Worm (Caenorhabditis elegans) whole organism, L4 larva: ENCODE data around the gene C46H3.2.

ENCODE experiments used
- Y48G9A.11 ChIP-seq: fragments of 200-800 bp; sonication (Bioruptor generic); IDR thresholded peaks from 2 replicates; pipeline ENCODE4 v1.3.6; 2022; ENCODE audit warnings: missing genetic modification reagents, missing genetic modification characterization, missing compliant biosample characterization
- Y5F2A.4 ChIP-seq: fragments of 200-800 bp; sonication (Bioruptor generic); optimal IDR thresholded peaks from 2 replicates; lab custom pipeline; 2018; ENCODE audit warnings: mild to moderate bottlenecking, missing genetic modification characterization, missing compliant biosample characterization
- Y75B8A.6 ChIP-seq: fragments of 200-800 bp; sonication (Bioruptor generic); IDR thresholded peaks from 2 replicates; pipeline ENCODE4 v1.3.6; 2022; ENCODE audit warnings: missing genetic modification reagents, missing genetic modification characterization, missing compliant biosample characterization
- aha-1 ChIP-seq: fragments of 150-350 bp; peaks from one replicate; lab custom pipeline; 2014; ENCODE audit warnings: missing biosample characterization, missing genetic modification characterization
- ceh-20 ChIP-seq: fragments of 200-800 bp; sonication (Bioruptor generic); IDR thresholded peaks from 2 replicates; pipeline ENCODE4 v1.3.6; 2022; ENCODE audit warnings: missing genetic modification reagents, missing genetic modification characterization, missing compliant biosample characterization
- ceh-28 ChIP-seq: fragments of 150-350 bp; optimal IDR thresholded peaks from 2 replicates; lab custom pipeline; 2014; ENCODE audit warnings: missing biosample characterization, missing genetic modification reagents, missing genetic modification characterization
- ceh-32 ChIP-seq: sonication (generic microtip); optimal IDR thresholded peaks from 2 replicates; lab custom pipeline; 2016; ENCODE audit warnings: mild to moderate bottlenecking, missing genetic modification characterization, missing compliant biosample characterization; ENCODE audit not compliant: poor library complexity
- ceh-44 ChIP-seq: fragments of 200-800 bp; sonication (Bioruptor generic); IDR thresholded peaks from 2 replicates; pipeline ENCODE4 v1.3.6; 2022; ENCODE audit warnings: missing genetic modification reagents, missing genetic modification characterization, missing compliant biosample characterization
- daf-19 ChIP-seq: fragments of 200-800 bp; sonication (Bioruptor generic); conservative IDR thresholded peaks from 2 replicates; pipeline ENCODE4 v1.3.6; 2022; ENCODE audit warnings: missing genetic modification characterization, missing compliant biosample characterization
- dmd-8 ChIP-seq: fragments of 200-800 bp; sonication (Bioruptor generic); IDR thresholded peaks from 2 replicates; pipeline ENCODE4 v1.3.6; 2022; ENCODE audit warnings: missing genetic modification characterization, missing compliant biosample characterization
- dve-1 ChIP-seq: sonication (generic microtip); optimal IDR thresholded peaks from 2 replicates; lab custom pipeline; 2017; ENCODE audit warnings: antibody characterized with exemption, mild to moderate bottlenecking, missing genetic modification characterization, missing compliant biosample characterization; ENCODE audit not compliant: insufficient read depth
- egl-43 ChIP-seq: fragments of 200-800 bp; sonication (Bioruptor generic); IDR thresholded peaks from 2 replicates; pipeline ENCODE4 v1.3.6; 2022; ENCODE audit warnings: missing genetic modification reagents, missing genetic modification characterization, missing compliant biosample characterization
- fkh-10 ChIP-seq: fragments of 150-350 bp; optimal IDR thresholded peaks from 2 replicates; lab custom pipeline; 2014; ENCODE audit warnings: missing biosample characterization, missing genetic modification reagents, missing genetic modification characterization
- hif-1 ChIP-seq, 2 experiments: sonication (generic microtip); optimal IDR thresholded peaks; 2 replicates each; lab custom pipeline; 2016 to 2017; ENCODE audit warnings: missing compliant biosample characterization in 2 of 2, missing genetic modification characterization in 2 of 2, missing genetic modification reagents in 2 of 2, missing genotype in 2 of 2, mild to moderate bottlenecking in 1 of 2
- hlh-11 ChIP-seq: fragments of 200-800 bp; sonication (Bioruptor generic); optimal IDR thresholded peaks from 2 replicates; lab custom pipeline; 2018; ENCODE audit warnings: mild to moderate bottlenecking, missing genetic modification characterization, missing compliant biosample characterization
- lin-13 ChIP-seq: fragments of 150-350 bp; optimal IDR thresholded peaks from 2 replicates; lab custom pipeline; 2014; ENCODE audit warnings: missing biosample characterization, missing genetic modification reagents, missing genetic modification characterization
- lin-38 ChIP-seq: fragments of 200-800 bp; sonication (Bioruptor generic); IDR thresholded peaks from 2 replicates; pipeline ENCODE4 v1.3.6; 2022; ENCODE audit warnings: missing genetic modification reagents, missing genetic modification characterization, missing compliant biosample characterization
- lin-39 ChIP-seq: fragments of 150-350 bp; optimal IDR thresholded peaks from 2 replicates; lab custom pipeline; 2014; ENCODE audit warnings: missing biosample characterization, missing genetic modification reagents, missing genetic modification characterization
- madf-9 ChIP-seq: fragments of 200-800 bp; sonication (Bioruptor generic); conservative IDR thresholded peaks from 2 replicates; pipeline ENCODE4 v1.3.6; 2022; ENCODE audit warnings: missing genetic modification reagents, missing genetic modification characterization, missing compliant biosample characterization
- mdl-1 ChIP-seq, 2 experiments: fragments of 150-350 bp in 1 of 2; sonication (generic microtip) in 1 of 2; optimal IDR thresholded peaks; 2 replicates each; lab custom pipeline; 2014 to 2017; ENCODE audit warnings: missing biosample characterization in 2 of 2, missing genetic modification characterization in 2 of 2
- mes-2 ChIP-seq: sonication (generic microtip); optimal IDR thresholded peaks from 2 replicates; lab custom pipeline; 2016; ENCODE audit warnings: missing genotype, mild to moderate bottlenecking, missing genetic modification characterization, missing compliant biosample characterization; ENCODE audit not compliant: poor library complexity, severe bottlenecking
- mxl-3 ChIP-seq: fragments of 200-800 bp; sonication (Bioruptor generic); optimal IDR thresholded peaks from 2 replicates; lab custom pipeline; 2018; ENCODE audit warnings: mild to moderate bottlenecking, missing genetic modification characterization, missing compliant biosample characterization
- nhr-28 ChIP-seq: fragments of 150-350 bp; optimal IDR thresholded peaks from 2 replicates; lab custom pipeline; 2014; ENCODE audit warnings: missing biosample characterization, missing genetic modification characterization
- nhr-48 ChIP-seq: sonication (generic microtip); optimal IDR thresholded peaks from 2 replicates; lab custom pipeline; 2016; ENCODE audit warnings: mild to moderate bottlenecking, missing genetic modification characterization, missing compliant biosample characterization
- nhr-6 ChIP-seq: fragments of 150-350 bp; optimal IDR thresholded peaks from 2 replicates; lab custom pipeline; 2014; ENCODE audit warnings: missing biosample characterization, missing genetic modification characterization
- nhr-76 ChIP-seq: fragments of 150-350 bp; optimal IDR thresholded peaks from 2 replicates; lab custom pipeline; 2014; ENCODE audit warnings: missing biosample characterization, missing genetic modification characterization
- nhr-77 ChIP-seq: fragments of 150-350 bp; optimal IDR thresholded peaks from 2 replicates; lab custom pipeline; 2014; ENCODE audit warnings: missing biosample characterization, missing genetic modification characterization
- pha-4 ChIP-seq, 2 experiments: fragments of 150-350 bp in 1 of 2; fragments of 200-800 bp in 1 of 2; sonication (Bioruptor generic) in 1 of 2; IDR thresholded peaks in 1 of 2; optimal IDR thresholded peaks in 1 of 2; 2 replicates each; pipeline versions ENCODE4 v1.3.6 to Lab custom; 2014 to 2022; ENCODE audit warnings: missing genetic modification characterization in 2 of 2, missing genetic modification reagents in 2 of 2, missing biosample characterization in 1 of 2, missing compliant biosample characterization in 1 of 2
- rbr-2 ChIP-seq: sonication (generic microtip); optimal IDR thresholded peaks from 2 replicates; lab custom pipeline; 2016; ENCODE audit warnings: missing genotype, missing genetic modification characterization, missing compliant biosample characterization
- saeg-2 ChIP-seq: fragments of 200-800 bp; sonication (Bioruptor generic); IDR thresholded peaks from 2 replicates; pipeline ENCODE4 v1.3.6; 2022; ENCODE audit warnings: missing genetic modification reagents, missing genetic modification characterization, missing compliant biosample characterization
- set-16 ChIP-seq: fragments of 200-800 bp; sonication (Bioruptor generic); IDR thresholded peaks from 2 replicates; pipeline ENCODE4 v1.3.6; 2022; ENCODE audit warnings: missing genetic modification reagents, missing genetic modification characterization, missing compliant biosample characterization
- snpc-1.2 ChIP-seq: fragments of 200-800 bp; sonication (Bioruptor generic); IDR thresholded peaks from 2 replicates; pipeline ENCODE4 v1.3.6; 2022; ENCODE audit warnings: missing genetic modification reagents, missing genetic modification characterization, missing compliant biosample characterization
- tag-97 ChIP-seq: fragments of 200-800 bp; sonication (Bioruptor generic); IDR thresholded peaks from 2 replicates; pipeline ENCODE4 v1.3.6; 2022; ENCODE audit warnings: missing genetic modification characterization, missing compliant biosample characterization
- unc-62 ChIP-seq, 3 experiments: fragments of 150-350 bp in 1 of 3; sonication (generic microtip); optimal IDR thresholded peaks in 2 of 3; peaks in 1 of 3; 1 replicate in 1 of 3; 2 replicates in 2 of 3; lab custom pipeline; 2014 to 2017; ENCODE audit warnings: missing biosample characterization in 3 of 3, missing genetic modification characterization in 3 of 3, missing genetic modification reagents in 3 of 3, missing genotype in 1 of 3
- vab-7 ChIP-seq: fragments of 200-800 bp; sonication (Bioruptor generic); IDR thresholded peaks from 2 replicates; pipeline ENCODE4 v1.3.6; 2022; ENCODE audit warnings: missing genetic modification reagents, missing genetic modification characterization, missing compliant biosample characterization
- zag-1 ChIP-seq: fragments of 150-350 bp; optimal IDR thresholded peaks from 2 replicates; lab custom pipeline; 2014; ENCODE audit warnings: missing biosample characterization, missing genetic modification characterization
- ztf-11 ChIP-seq: fragments of 150-350 bp; optimal IDR thresholded peaks from 2 replicates; lab custom pipeline; 2014; ENCODE audit warnings: missing biosample characterization, missing genetic modification characterization

Gene C46H3.2

ce11 chrX:1233889-1234288 is 3.3 kb upstream of the C46H3.2 start:
- peak; percentile 68 for TF ChIP-seq snpc-1.2 (GFP tag; lab: Robert Waterston, UW)
- TF ChIP-seq Y48G9A.11: 0 out of 2 replicates have a peak, but pooled peaks have one; percentile 13
- TF ChIP-seq vab-7 (GFP tag; lab: Robert Waterston, UW): 0 out of 2 replicates have a peak, but pooled peaks have one; percentile 21
- TF ChIP-seq egl-43 (GFP tag; lab: Robert Waterston, UW): peak; percentile 68
- 0 out of 2 replicates have a peak, but pooled peaks have one; percentile 18 for TF ChIP-seq ceh-44 (GFP tag; lab: Robert Waterston, UW)

ce11 chrX:1232074-1232473 is 1.5 kb upstream of the C46H3.2 start:
- TF ChIP-seq Y75B8A.6 (GFP tag; lab: Robert Waterston, UW): no peak
- TF ChIP-seq Y5F2A.4 (GFP tag; lab: Kevin White, UChicago): no peak
- TF ChIP-seq nhr-28 (tag; lab: Kevin White, UChicago): peak; percentile 17
- no peak for TF ChIP-seq lin-13 (GFP tag; lab: Kevin White, UChicago)

DNA sequence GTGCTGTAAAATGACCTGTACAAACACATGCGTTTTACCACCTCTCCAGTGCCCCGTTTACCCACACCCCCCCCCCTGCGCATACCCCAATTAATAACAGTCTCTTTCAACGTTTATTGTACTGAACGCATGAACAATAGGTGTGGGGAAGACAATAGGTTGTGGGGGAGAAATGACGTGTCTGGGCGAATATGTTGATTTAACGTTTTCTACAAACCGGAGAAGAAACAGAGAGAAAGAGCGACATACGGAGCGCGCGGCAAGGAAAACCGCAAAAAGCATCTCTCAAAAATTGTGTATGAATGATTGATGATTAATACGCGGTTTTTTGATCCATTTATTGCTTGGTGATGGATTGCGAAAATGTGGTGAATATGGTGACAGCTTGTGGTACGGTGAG is 6.7 kb downstream of the C46H3.2 start:
- peak; percentile 1 for TF ChIP-seq dve-1
- TF ChIP-seq mxl-3 (GFP tag; lab: Kevin White, UChicago): no peak
- peak; percentile 21 for TF ChIP-seq nhr-6 (tag; lab: Kevin White, UChicago)
- no peak for TF ChIP-seq Y5F2A.4 (GFP tag; lab: Kevin White, UChicago)

DNA sequence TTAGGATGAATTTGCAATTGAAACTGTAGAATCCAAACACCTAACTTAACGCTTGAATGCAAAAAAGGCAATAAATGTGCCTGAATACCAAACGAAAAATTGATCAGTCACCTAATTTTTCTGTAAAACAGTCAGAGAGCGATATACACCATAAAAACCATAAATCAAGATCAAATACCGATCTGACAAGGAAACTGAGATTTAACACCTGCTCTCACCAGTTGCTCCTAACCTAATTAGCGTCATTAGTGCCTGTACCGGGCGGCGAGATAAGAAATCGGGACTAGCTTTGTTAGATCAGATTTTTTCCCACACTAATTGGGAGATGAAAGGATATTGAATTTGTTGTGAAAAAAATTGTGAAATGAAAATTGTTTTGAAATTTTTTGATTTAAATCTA is 7.5 kb downstream of the C46H3.2 start:
- TF ChIP-seq aha-1 (tag; lab: Kevin White, UChicago) (peak; percentile 75), nhr-77 (tag; lab: Kevin White, UChicago) (no peak)

- TF ChIP-seq hif-1 (tag; optimal IDR thresholded peaks at IDR 0.05; lab: Kevin White, UChicago): no peak
- no peak for TF ChIP-seq daf-19 (GFP tag; lab: Robert Waterston, UW)
- TF ChIP-seq rbr-2 (tag; lab: Kevin White, UChicago): no peak
- TF ChIP-seq unc-62 (GFP tag; optimal IDR thresholded peaks at IDR 0.05 in 1 of 2; lab: Kevin White, UChicago): peak in 1 of 2 experiments; percentile 76
- no peak for TF ChIP-seq unc-62 (tag; optimal IDR thresholded peaks at IDR 0.05; lab: Kevin White, UChicago)
- no peak for TF ChIP-seq nhr-48
- TF ChIP-seq lin-38 (GFP tag; lab: Robert Waterston, UW): no peak
- TF ChIP-seq mes-2 (tag; lab: Kevin White, UChicago): peak; percentile 5
- peak; percentile 29 for TF ChIP-seq nhr-6 (tag; lab: Kevin White, UChicago)
- no peak for TF ChIP-seq fkh-10 (GFP tag; lab: Kevin White, UChicago)
- TF ChIP-seq Y75B8A.6 (GFP tag; lab: Robert Waterston, UW): no peak
- TF ChIP-seq pha-4 (GFP tag; IDR thresholded peaks at IDR 0.05; lab: Robert Waterston, UW): no peak
- no peak for TF ChIP-seq pha-4 (tag; optimal IDR thresholded peaks at IDR 0.05; lab: Kevin White, UChicago)
- TF ChIP-seq ceh-28 (tag; lab: Kevin White, UChicago): no peak
Observed at ce11 chrX:1222391-1222790, 8.2 kb downstream of the C46H3.2 start.

- TF ChIP-seq mdl-1 (tag; optimal IDR thresholded peaks at IDR 0.05; lab: Kevin White, UChicago) (no peak), nhr-77 (tag; lab: Kevin White, UChicago) (no peak), aha-1 (tag; lab: Kevin White, UChicago) (peak; percentile 92)
- TF ChIP-seq, all 104 proteins: peak for 1
Observed at ce11 chrX:1218457-1218856, 12.1 kb downstream of the C46H3.2 start.

ce11 chrX:1216833-1217232 is 13.7 kb downstream of the C46H3.2 start:
- TF ChIP-seq nhr-76 (no peak), lin-39 (tag; lab: Kevin White, UChicago) (no peak), Y48G9A.11 (no peak), hlh-11 (tag; lab: Kevin White, UChicago) (no peak), tag-97 (GFP tag; lab: Robert Waterston, UW) (no peak), nhr-28 (tag; lab: Kevin White, UChicago) (no peak), dmd-8 (GFP tag; lab: Robert Waterston, UW) (no peak), mes-2 (tag; lab: Kevin White, UChicago) (no peak), zag-1 (tag; lab: Kevin White, UChicago) (no peak), madf-9 (GFP tag; lab: Robert Waterston, UW) (no peak), ceh-32 (tag; lab: Kevin White, UChicago) (no peak), vab-7 (GFP tag; lab: Robert Waterston, UW) (no peak), ceh-20 (GFP tag; lab: Robert Waterston, UW) (no peak), saeg-2 (GFP tag; lab: Robert Waterston, UW) (no peak), fkh-10 (GFP tag; lab: Kevin White, UChicago) (peak; percentile 87), ztf-11 (tag; lab: Kevin White, UChicago) (no peak), set-16 (no peak)
